Worm (Caenorhabditis elegans) whole organism, L4/young adult: ENCODE results near the gene T01G5.7.

ENCODE experiments used
- W03F9.2 ChIP-seq: fragments of 150-350 bp; optimal IDR thresholded peaks from 2 replicates; lab custom pipeline; 2014; ENCODE audit warnings: missing biosample characterization, missing genetic modification characterization
- him-1 ChIP-seq: sonication (generic microtip); optimal IDR thresholded peaks from 2 replicates; lab custom pipeline; 2016; ENCODE audit warnings: missing genotype, missing genetic modification reagents, missing genetic modification characterization, missing compliant biosample characterization

- no peak for TF ChIP-seq him-1 (tag; lab: Kevin White, UChicago)
- no peak for TF ChIP-seq W03F9.2 (tag; lab: Kevin White, UChicago)
Measured at ce11 chrV:15065837-15066348, 45.9 kb upstream of the T01G5.7 start, which contains the start of gene otub-1.
